Fruit fly (Drosophila melanogaster) whole organism, embryonic: ENCODE data around the gene CG13285.

Experiments used
- Asciz ChIP-seq: fragments of 200-800 bp; sonication (Bioruptor generic); optimal IDR thresholded peaks from 2 replicates; lab custom pipeline; 2017; ENCODE audit warnings: missing biosample characterization, mild to moderate bottlenecking, missing genetic modification characterization, missing genetic modification reagents
- CG10267 ChIP-seq: fragments of 200-800 bp; sonication (Bioruptor generic); optimal IDR thresholded peaks from 2 replicates; lab custom pipeline; 2018; ENCODE audit warnings: missing biosample characterization, mild to moderate bottlenecking, missing genetic modification characterization, moderate library complexity
- CG11247 ChIP-seq: fragments of 200-800 bp; sonication (Bioruptor generic); IDR thresholded peaks from 2 replicates; pipeline ENCODE4 v1.3.6; 2022; ENCODE audit warnings: missing biosample characterization, missing genetic modification characterization
- CG11504 ChIP-seq: fragments of 200-800 bp; sonication (Bioruptor generic); optimal IDR thresholded peaks from 3 replicates; lab custom pipeline; 2019; ENCODE audit warnings: missing biosample characterization, mild to moderate bottlenecking, missing genetic modification characterization, moderate library complexity
- CG11696 ChIP-seq: fragments of 200-800 bp; sonication (Bioruptor generic); IDR thresholded peaks from 2 replicates; pipeline ENCODE4 v1.3.6; 2022; ENCODE audit warnings: missing biosample characterization, missing genetic modification characterization
- CG12219 ChIP-seq: fragments of 200-800 bp; sonication (Bioruptor generic); optimal IDR thresholded peaks from 3 replicates; lab custom pipeline; 2018; ENCODE audit warnings: missing biosample characterization, mild to moderate bottlenecking, missing genetic modification characterization
- CG12299 ChIP-seq: fragments of 200-800 bp; sonication (Bioruptor generic); optimal IDR thresholded peaks from 2 replicates; lab custom pipeline; 2018; ENCODE audit warnings: missing biosample characterization, mild to moderate bottlenecking, missing genetic modification characterization
- CG13624 ChIP-seq: fragments of 200-800 bp; sonication (Bioruptor generic); optimal IDR thresholded peaks from 2 replicates; lab custom pipeline; 2016; ENCODE audit warnings: missing biosample characterization, missing genetic modification characterization
- CG14667 ChIP-seq: fragments of 200-800 bp; sonication (Bioruptor generic); IDR thresholded peaks from 2 replicates; pipeline ENCODE4 v1.3.6; 2022; ENCODE audit warnings: missing biosample characterization, missing genetic modification characterization
- CG15601 ChIP-seq: fragments of 200-800 bp; sonication (Bioruptor generic); optimal IDR thresholded peaks from 3 replicates; lab custom pipeline; 2019; ENCODE audit warnings: missing biosample characterization, mild to moderate bottlenecking, missing genetic modification characterization, moderate library complexity
- CG16813 ChIP-seq: fragments of 200-800 bp; sonication (Bioruptor generic); IDR thresholded peaks from 3 replicates; pipeline ENCODE4 v1.3.6; 2022; ENCODE audit warnings: missing biosample characterization, missing genetic modification characterization; ENCODE audit not compliant: partially characterized antibody
- CG17186 ChIP-seq: fragments of 200-800 bp; sonication (Bioruptor generic); optimal IDR thresholded peaks from 3 replicates; lab custom pipeline; 2017; ENCODE audit warnings: missing biosample characterization, missing genetic modification reagents, missing genetic modification characterization
- CG17328 ChIP-seq: fragments of 200-800 bp; sonication (Bioruptor generic); IDR thresholded peaks from 2 replicates; pipeline ENCODE4 v1.3.6; 2022; ENCODE audit warnings: missing biosample characterization, missing genetic modification characterization
- CG17385 ChIP-seq: fragments of 200-800 bp; sonication (Bioruptor generic); optimal IDR thresholded peaks from 3 replicates; lab custom pipeline; 2018; ENCODE audit warnings: missing biosample characterization, mild to moderate bottlenecking, missing genetic modification characterization
- CG18619 ChIP-seq: fragments of 200-800 bp; sonication (Bioruptor generic); optimal IDR thresholded peaks from 3 replicates; lab custom pipeline; 2017; ENCODE audit warnings: missing biosample characterization, mild to moderate bottlenecking, missing genetic modification characterization
- CG30403 ChIP-seq: fragments of 200-800 bp; sonication (Bioruptor generic); optimal IDR thresholded peaks from 3 replicates; lab custom pipeline; 2016; ENCODE audit warnings: missing biosample characterization, missing genetic modification characterization
- CG32767 ChIP-seq: fragments of 200-800 bp; sonication (Bioruptor generic); IDR thresholded peaks from 2 replicates; pipeline ENCODE4 v1.3.6; 2022; ENCODE audit warnings: missing biosample characterization, missing genetic modification characterization
- CG33557 ChIP-seq: fragments of 200-800 bp; sonication (Bioruptor generic); optimal IDR thresholded peaks from 2 replicates; lab custom pipeline; 2019; ENCODE audit warnings: missing biosample characterization, mild to moderate bottlenecking, missing genetic modification characterization, moderate library complexity
- CG6272 ChIP-seq: fragments of 200-800 bp; sonication (Bioruptor generic); IDR thresholded peaks from 2 replicates; pipeline ENCODE4 v1.3.6; 2022; ENCODE audit warnings: missing biosample characterization, missing genetic modification characterization
- CG6765 ChIP-seq: fragments of 200-800 bp; sonication (Bioruptor generic); optimal IDR thresholded peaks from 3 replicates; lab custom pipeline; 2017; ENCODE audit warnings: missing biosample characterization, mild to moderate bottlenecking, missing genetic modification characterization
- CG7745 ChIP-seq: fragments of 200-800 bp; sonication (Bioruptor generic); optimal IDR thresholded peaks from 2 replicates; lab custom pipeline; 2018; ENCODE audit warnings: missing biosample characterization, mild to moderate bottlenecking, missing genetic modification characterization, moderate library complexity
- CG7839 ChIP-seq: fragments of 200-800 bp; sonication (Bioruptor generic); optimal IDR thresholded peaks from 3 replicates; lab custom pipeline; 2018; ENCODE audit warnings: missing biosample characterization, mild to moderate bottlenecking, missing genetic modification characterization, moderate library complexity
- CG7963 ChIP-seq: fragments of 200-800 bp; sonication (Bioruptor generic); IDR thresholded peaks from 3 replicates; pipeline ENCODE4 v1.3.6; 2022; ENCODE audit warnings: missing biosample characterization, missing genetic modification characterization; ENCODE audit not compliant: partially characterized antibody
- CG8359 ChIP-seq: fragments of 200-800 bp; sonication (Bioruptor generic); optimal IDR thresholded peaks from 2 replicates; lab custom pipeline; 2017; ENCODE audit warnings: missing biosample characterization, mild to moderate bottlenecking, missing genetic modification characterization, borderline replicate concordance
- Doc3 ChIP-seq: fragments of 200-800 bp; sonication (Bioruptor generic); IDR thresholded peaks from 3 replicates; pipeline ENCODE4 v1.3.6; 2022; ENCODE audit warnings: missing biosample characterization, missing genetic modification characterization; ENCODE audit not compliant: partially characterized antibody
- Dp ChIP-seq: fragments of 200-800 bp; sonication (Bioruptor generic); optimal IDR thresholded peaks from 2 replicates; lab custom pipeline; 2018; ENCODE audit warnings: missing biosample characterization, mild to moderate bottlenecking, missing genetic modification characterization, moderate library complexity
- Fer2 ChIP-seq: fragments of 200-800 bp; sonication (Bioruptor generic); optimal IDR thresholded peaks from 2 replicates; lab custom pipeline; 2018; ENCODE audit warnings: missing biosample characterization, mild to moderate bottlenecking, missing genetic modification characterization, moderate library complexity
- GATAe ChIP-seq: fragments of 200-800 bp; sonication (Bioruptor generic); conservative IDR thresholded peaks from 2 replicates; pipeline ENCODE4 v1.3.6; 2022; ENCODE audit warnings: missing biosample characterization, missing genetic modification characterization
- HLH3B ChIP-seq: fragments of 200-800 bp; sonication (Bioruptor generic); IDR thresholded peaks from 2 replicates; pipeline ENCODE4 v1.3.6; 2022; ENCODE audit warnings: missing biosample characterization, missing genetic modification characterization
- Hand ChIP-seq: fragments of 200-800 bp; sonication (Bioruptor generic); optimal IDR thresholded peaks from 2 replicates; lab custom pipeline; 2017; ENCODE audit warnings: mild to moderate bottlenecking, missing biosample characterization, missing genetic modification reagents, missing genetic modification characterization
- Jarid2 ChIP-seq: fragments of 200-800 bp; sonication (Bioruptor generic); optimal IDR thresholded peaks from 3 replicates; lab custom pipeline; 2017; ENCODE audit warnings: mild to moderate bottlenecking, missing biosample characterization, missing genetic modification reagents, missing genetic modification characterization
- Optix ChIP-seq: fragments of 200-800 bp; sonication (Bioruptor generic); IDR thresholded peaks from 3 replicates; pipeline ENCODE4 v1.3.6; 2022; ENCODE audit warnings: missing biosample characterization, missing genetic modification characterization
- Stat92E ChIP-seq, 3 experiments: fragments of >200 bp in 2 of 3; fragments of 200-800 bp in 1 of 3; sonication (Bioruptor generic) in 1 of 3; optimal IDR thresholded peaks; 2 replicates each; lab custom pipeline; 2017 to 2019; ENCODE audit warnings: missing biosample characterization in 3 of 3, missing genetic modification characterization in 3 of 3, mild to moderate bottlenecking in 1 of 3, moderate library complexity in 1 of 3
- YL-1 ChIP-seq: fragments of 200-800 bp; sonication (Bioruptor generic); optimal IDR thresholded peaks from 3 replicates; lab custom pipeline; 2017; ENCODE audit warnings: missing biosample characterization, mild to moderate bottlenecking, missing genetic modification characterization
- br ChIP-seq: fragments of >200 bp; optimal IDR thresholded peaks from 2 replicates; lab custom pipeline; 2017
- chm ChIP-seq: fragments of 200-800 bp; sonication (Bioruptor generic); IDR thresholded peaks from 2 replicates; pipeline ENCODE4 v1.3.6; 2022; ENCODE audit warnings: missing biosample characterization, missing genetic modification characterization
- croc ChIP-seq: fragments of 200-800 bp; sonication (Bioruptor generic); conservative IDR thresholded peaks from 3 replicates; pipeline ENCODE4 v1.3.6; 2022; ENCODE audit warnings: missing biosample characterization, missing genetic modification characterization
- dysf ChIP-seq: fragments of 200-800 bp; sonication (Bioruptor generic); IDR thresholded peaks from 3 replicates; pipeline ENCODE4 v1.3.6; 2022; ENCODE audit warnings: missing biosample characterization, missing genetic modification characterization
- ems ChIP-seq: fragments of 200-800 bp; sonication (Bioruptor generic); optimal IDR thresholded peaks from 3 replicates; lab custom pipeline; 2016; ENCODE audit warnings: missing biosample characterization, missing genetic modification characterization
- en ChIP-seq: fragments of 200-800 bp; sonication (Bioruptor generic); optimal IDR thresholded peaks from 2 replicates; lab custom pipeline; 2016; ENCODE audit warnings: missing biosample characterization, missing genetic modification characterization
- her ChIP-seq: fragments of 200-800 bp; sonication (Bioruptor generic); optimal IDR thresholded peaks from 2 replicates; lab custom pipeline; 2016; ENCODE audit warnings: missing biosample characterization, missing genetic modification characterization
- mld ChIP-seq: fragments of 200-800 bp; sonication (Bioruptor generic); IDR thresholded peaks from 3 replicates; pipeline ENCODE4 v1.3.6; 2022; ENCODE audit warnings: missing biosample characterization, missing genetic modification characterization; ENCODE audit not compliant: partially characterized antibody
- nau ChIP-seq: fragments of 200-800 bp; sonication (Bioruptor generic); optimal IDR thresholded peaks from 3 replicates; lab custom pipeline; 2017; ENCODE audit warnings: missing biosample characterization, mild to moderate bottlenecking, missing genetic modification characterization, missing genetic modification reagents
- nerfin-2 ChIP-seq: fragments of 200-800 bp; sonication (Bioruptor generic); IDR thresholded peaks from 2 replicates; pipeline ENCODE4 v1.3.6; 2022; ENCODE audit warnings: missing biosample characterization, missing genetic modification characterization; ENCODE audit not compliant: partially characterized antibody
- p53 ChIP-seq: fragments of 200-800 bp; sonication (Bioruptor generic); optimal IDR thresholded peaks from 2 replicates; lab custom pipeline; 2016; ENCODE audit warnings: missing biosample characterization, missing genetic modification characterization
- shn ChIP-seq: fragments of 200-800 bp; sonication (Bioruptor generic); optimal IDR thresholded peaks from 3 replicates; lab custom pipeline; 2016; ENCODE audit warnings: missing biosample characterization, missing genetic modification characterization
- ttk ChIP-seq: fragments of 200-800 bp; sonication (Bioruptor generic); IDR thresholded peaks from 2 replicates; pipeline ENCODE4 v2.1.2; 2022; ENCODE audit warnings: missing biosample characterization, missing genetic modification characterization
- vfl ChIP-seq: fragments of 200-800 bp; sonication (Bioruptor generic); optimal IDR thresholded peaks from 2 replicates; lab custom pipeline; 2016; ENCODE audit warnings: missing biosample characterization, missing genetic modification characterization

Gene CG13285

DNA sequence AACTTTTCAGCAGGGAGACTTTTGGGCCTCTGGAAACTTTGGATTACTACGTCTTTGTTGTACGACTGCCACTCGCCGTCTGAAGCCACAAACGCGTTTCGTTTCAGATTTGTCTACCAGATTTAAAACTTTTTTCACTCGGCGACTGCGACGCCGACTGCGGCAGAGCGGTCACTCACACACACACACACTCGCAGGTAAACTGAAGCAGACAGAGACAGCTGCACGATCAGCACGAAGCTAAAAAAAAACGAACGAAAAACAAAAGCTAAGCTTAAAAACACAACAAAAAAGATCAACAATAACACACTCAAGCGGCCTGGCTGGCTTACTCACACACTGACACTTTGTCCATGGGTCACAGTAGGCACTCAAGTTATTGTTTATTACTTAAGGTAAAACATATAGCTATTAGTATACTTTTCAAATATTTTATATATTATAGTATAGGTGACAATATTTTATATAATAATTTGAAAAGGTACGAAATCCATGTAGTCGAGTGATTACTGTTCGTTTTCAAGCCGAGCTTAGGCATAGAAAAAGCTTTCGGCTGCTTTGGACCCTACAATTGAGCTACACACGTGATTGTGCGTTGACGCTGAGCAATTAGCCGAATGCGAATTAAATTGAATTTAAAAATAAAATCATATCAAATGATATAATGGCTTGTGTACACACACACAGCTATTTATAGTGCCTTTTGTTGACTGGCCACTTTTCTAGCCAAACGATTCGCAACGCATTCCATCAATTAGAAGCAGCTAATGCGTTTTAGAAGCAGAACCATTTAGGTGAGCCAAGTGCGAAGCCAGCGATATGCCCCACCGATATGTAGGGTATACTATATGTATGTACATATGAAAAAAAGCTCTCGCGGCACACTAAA is 41.9 kb upstream of the CG13285 start, which contains the start of gene Msr-110 (continued):
- TF ChIP-seq CG30403 (GFP tag; lab: Kevin White, UChicago) (peak; percentile 85), shn (GFP tag; lab: Kevin White, UChicago) (peak; percentile 79), br (lab: Kevin White, UChicago) (no peak), Jarid2 (GFP tag; lab: Kevin White, UChicago) (peak; percentile 68), dysf (GFP tag; lab: Robert Waterston, UW) (peak; percentile 95), CG12219 (peak; percentile 84), CG15601 (peak; percentile 84), CG6765 (GFP tag; lab: Kevin White, UChicago) (peak; percentile 86), mld (no peak), CG18619 (peak; percentile 82), CG8359 (GFP tag; lab: Kevin White, UChicago) (peak; percentile 39), Dp (GFP tag; lab: Kevin White, UChicago) (no peak), Asciz (GFP tag; lab: Kevin White, UChicago) (peak; percentile 87), chm (GFP tag; lab: Robert Waterston, UW) (peak; percentile 28; the same call in 1 of the 2 replicates), GATAe (peak; percentile 69; the same call in 1 of the 2 replicates), CG13624 (GFP tag; lab: Kevin White, UChicago) (peak; percentile 78), CG6272 (GFP tag; lab: Robert Waterston, UW) (peak; percentile 81), CG17186 (GFP tag; lab: Kevin White, UChicago) (peak; percentile 13), CG32767 (GFP tag; lab: Robert Waterston, UW) (peak; percentile 92), CG33557 (GFP tag; lab: Kevin White, UChicago) (no peak), Hand (GFP tag; lab: Kevin White, UChicago) (peak; percentile 74), CG11696 (GFP tag; lab: Robert Waterston, UW) (peak; percentile 69), CG10267 (tag; lab: Kevin White, UChicago) (peak; percentile 75), her (GFP tag; lab: Kevin White, UChicago) (peak; percentile 34), CG14667 (GFP tag; lab: Robert Waterston, UW) (peak; percentile 79), HLH3B (peak; percentile 88), p53 (GFP tag; lab: Kevin White, UChicago) (peak; percentile 35), CG17328 (GFP tag; lab: Robert Waterston, UW) (peak; percentile 73), nerfin-2 (no peak), vfl (GFP tag; lab: Kevin White, UChicago) (peak; percentile 39), CG7963 (GFP tag; lab: Robert Waterston, UW) (no peak), CG11247 (GFP tag; lab: Robert Waterston, UW) (peak; percentile 88), CG7745 (tag; lab: Kevin White, UChicago) (no peak), Optix (GFP tag; lab: Robert Waterston, UW) (peak; percentile 84), CG17385 (GFP tag; lab: Kevin White, UChicago) (peak; percentile 88), CG11504 (peak; percentile 94), YL-1 (GFP tag; lab: Kevin White, UChicago) (peak; percentile 54), Fer2 (tag; lab: Kevin White, UChicago) (peak; percentile 89), Stat92E (GFP tag; optimal IDR thresholded peaks at IDR 0.05; lab: Kevin White, UChicago) (no peak), croc (peak; percentile 81), CG16813 (no peak), nau (peak; percentile 84), CG12299 (tag; lab: Kevin White, UChicago) (peak; percentile 90), CG7839 (peak; percentile 93), ems (GFP tag; lab: Kevin White, UChicago) (peak; percentile 70), ttk (peak; percentile 78), en (GFP tag; lab: Kevin White, UChicago) (peak; percentile 37), Doc3 (GFP tag; lab: Robert Waterston, UW) (no peak)
